Fruit fly (Drosophila melanogaster): Measurements from ENCODE around the gene CG3534.

DNA sequence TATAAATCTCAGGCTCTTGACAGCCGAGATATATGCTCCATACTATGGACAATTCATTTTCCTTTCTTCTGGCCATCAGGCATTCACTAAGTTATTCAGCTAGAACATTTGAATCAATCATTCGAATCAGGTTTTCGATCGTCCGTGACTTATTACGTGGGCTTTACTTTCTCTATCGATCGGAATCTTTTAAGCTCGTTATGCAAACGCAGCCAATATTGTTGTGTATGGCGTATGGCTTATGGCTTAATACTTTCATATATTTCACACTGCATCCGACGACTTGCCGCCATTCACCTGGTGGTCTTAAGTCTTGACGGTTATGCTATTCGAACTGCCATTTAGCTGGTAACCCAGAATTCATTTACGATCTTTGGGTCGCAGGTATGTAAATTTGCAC lies 19.9 kb downstream of the CG3534 start:
- TF ChIP-seq Myc (optimal IDR thresholded peaks at IDR 0.05) (no peak), insv (optimal IDR thresholded peaks at IDR 0.05) (no peak), Sin3A (optimal IDR thresholded peaks at IDR 0.05) (no peak)
